Fruit fly (Drosophila melanogaster) ovary, adult (tissue): ENCODE data around the gene Pdss2.

Source experiments
- CG17801 ChIP-seq: fragments of 200-800 bp; optimal IDR thresholded peaks from 2 replicates; lab custom pipeline; 2019; ENCODE audit warnings: missing biosample characterization, mild to moderate bottlenecking, missing genetic modification characterization, moderate library complexity; ENCODE audit not compliant: partially characterized antibody

Gene Pdss2

DNA sequence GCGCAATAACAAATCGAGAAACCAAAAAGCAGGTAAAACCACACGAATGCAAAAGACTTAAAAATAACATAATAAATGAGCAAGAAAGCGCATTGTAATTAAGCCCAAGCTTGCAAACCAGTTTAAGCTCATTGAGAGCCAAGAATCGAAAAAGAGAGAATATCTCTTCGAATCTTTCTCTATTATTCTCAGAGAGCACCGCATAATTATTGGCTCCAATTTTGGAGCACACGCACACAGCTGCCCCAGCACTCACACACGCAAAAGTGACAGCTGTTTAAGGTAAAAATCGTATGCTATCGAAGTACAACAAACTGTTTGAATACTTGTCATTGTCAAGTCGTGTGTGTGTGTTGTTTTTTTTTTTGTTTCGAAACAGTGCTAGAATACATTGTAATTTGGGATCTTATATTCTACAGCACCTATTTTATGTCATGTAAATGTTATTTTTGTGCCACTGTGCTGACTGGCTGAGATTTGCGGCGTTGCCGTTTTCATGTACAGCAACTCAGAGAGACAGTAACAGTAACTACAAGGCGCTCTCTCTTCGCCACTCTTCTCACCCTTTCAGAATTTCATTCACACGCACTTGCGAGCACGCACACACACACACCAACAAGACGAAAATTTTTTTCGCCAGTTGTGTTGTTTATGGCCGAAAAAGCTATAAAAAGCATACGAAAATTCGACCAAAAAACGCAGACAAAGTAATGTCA lies 18.2 kb upstream of the Pdss2 start:
- no peak for TF ChIP-seq CG17801 (GFP tag; lab: Kevin White, UChicago)

DNA sequence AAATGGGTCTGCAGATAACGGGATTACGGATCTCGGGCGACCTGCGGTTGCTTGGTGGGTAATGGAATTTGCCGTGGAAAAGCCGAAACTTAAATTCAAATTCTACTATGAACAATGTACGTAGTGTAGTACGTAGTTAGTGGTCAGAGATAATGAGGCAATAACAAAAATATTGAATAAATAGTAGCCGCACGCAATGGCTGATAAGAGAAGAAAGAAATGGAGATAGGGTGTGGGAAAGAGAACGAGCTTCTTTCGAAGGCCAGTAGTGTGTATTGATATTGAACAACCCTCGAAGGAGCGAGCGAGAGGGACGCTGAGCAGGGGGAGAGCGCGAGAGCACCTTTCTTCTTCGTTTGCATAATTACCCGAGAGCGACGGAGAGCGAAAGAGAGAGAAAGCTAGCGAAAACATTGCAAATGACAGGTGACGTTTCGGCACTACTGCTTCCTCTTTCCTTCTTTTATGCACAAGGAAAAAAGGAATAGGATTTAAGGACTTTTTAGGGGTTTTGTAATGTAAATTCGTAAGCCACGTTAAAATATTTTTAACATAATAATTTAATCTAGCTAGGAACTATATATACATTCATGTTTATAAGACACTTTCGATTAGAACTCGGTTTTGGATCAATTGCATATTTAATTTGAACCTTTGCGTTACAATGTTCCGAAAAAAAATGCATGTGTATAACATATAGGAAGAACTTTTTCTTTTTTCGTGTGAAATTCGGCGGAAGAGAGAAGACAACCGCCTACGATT lies 16.7 kb upstream of the Pdss2 start:
- no peak for TF ChIP-seq CG17801 (GFP tag; lab: Kevin White, UChicago)

DNA sequence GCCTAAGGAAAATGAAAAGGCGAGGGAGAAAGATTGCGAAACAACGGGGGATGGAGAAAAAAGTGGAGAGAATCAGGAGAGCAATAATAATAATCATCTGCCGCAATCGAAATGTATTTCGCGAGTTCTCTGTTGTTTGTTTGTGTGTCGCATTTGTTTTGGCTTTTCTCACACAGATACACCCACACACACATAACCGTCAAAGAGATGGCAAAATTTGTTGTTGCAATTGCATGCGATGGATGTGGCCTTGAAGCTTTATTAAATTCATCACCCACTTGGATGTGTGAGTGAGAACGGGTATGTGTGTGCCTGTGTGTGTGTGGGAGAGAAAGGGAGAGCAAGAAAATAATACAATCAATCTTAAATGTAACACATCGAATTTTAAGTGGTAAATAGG lies 16.0 kb upstream of the Pdss2 start:
- TF ChIP-seq CG17801 (GFP tag; lab: Kevin White, UChicago) = no peak

DNA sequence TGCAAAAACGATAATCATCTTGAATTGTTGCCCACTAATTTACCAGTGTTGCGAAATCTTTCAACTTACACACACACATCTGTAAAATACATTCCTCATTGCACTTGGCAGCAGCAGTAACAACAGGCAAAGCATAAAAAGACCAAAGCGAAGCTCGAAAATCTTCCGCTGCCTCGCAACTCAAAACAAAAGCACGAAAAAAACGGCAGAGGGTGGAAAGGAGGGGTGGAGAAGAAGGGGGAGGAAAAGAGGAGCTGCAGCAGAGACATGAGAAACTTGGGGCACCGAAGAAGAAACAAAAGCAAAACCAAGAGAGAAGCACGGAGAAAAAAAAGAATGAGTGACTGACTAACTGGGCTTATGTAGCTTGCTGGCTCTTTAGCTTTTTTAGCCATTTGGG lies 14.2 kb upstream of the Pdss2 start:
- TF ChIP-seq CG17801 (GFP tag; lab: Kevin White, UChicago) = no peak

DNA sequence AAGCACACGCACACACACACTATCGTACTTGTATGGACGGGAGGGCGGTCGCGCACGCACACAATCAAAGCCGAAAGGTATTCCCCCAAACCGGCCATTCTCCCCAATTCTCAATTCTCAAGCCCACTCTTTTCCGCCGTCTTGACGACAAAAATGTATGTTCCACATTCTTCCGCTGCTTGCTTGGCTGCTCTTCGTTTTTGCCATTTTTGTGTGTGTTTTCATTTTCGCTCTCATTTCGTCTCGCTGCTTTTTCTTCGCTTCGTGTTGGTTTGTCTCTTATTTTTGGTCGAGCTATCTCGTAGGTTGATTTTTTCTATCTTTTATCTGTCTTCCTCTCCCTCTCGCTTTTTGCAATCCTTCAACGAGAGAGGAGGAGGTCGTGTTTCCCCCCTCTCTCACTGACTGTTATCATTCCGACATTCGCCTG lies 13.2 kb upstream of the Pdss2 start:
- no peak for TF ChIP-seq CG17801 (GFP tag; lab: Kevin White, UChicago)

DNA sequence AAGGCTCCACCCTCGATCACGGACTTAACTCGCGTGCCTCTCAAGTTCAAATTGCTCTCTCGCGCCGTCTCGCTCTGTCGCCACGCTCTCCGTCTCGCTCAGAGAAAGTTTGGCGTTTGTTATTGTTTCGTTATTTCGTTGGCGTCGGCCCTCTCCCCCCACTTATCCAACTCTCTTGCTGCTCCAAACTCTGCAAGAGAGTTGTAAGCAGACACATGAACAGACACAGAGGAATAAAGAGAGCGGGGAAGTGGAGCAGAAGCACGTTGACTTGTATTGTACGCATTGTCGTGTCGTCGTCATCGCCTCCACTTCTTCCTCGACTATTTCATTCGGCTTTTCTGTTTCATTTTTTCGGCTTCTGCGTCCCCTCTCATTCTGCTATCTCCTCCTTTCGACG lies 4.4 kb upstream of the Pdss2 start:
- no peak for TF ChIP-seq CG17801 (GFP tag; lab: Kevin White, UChicago)

DNA sequence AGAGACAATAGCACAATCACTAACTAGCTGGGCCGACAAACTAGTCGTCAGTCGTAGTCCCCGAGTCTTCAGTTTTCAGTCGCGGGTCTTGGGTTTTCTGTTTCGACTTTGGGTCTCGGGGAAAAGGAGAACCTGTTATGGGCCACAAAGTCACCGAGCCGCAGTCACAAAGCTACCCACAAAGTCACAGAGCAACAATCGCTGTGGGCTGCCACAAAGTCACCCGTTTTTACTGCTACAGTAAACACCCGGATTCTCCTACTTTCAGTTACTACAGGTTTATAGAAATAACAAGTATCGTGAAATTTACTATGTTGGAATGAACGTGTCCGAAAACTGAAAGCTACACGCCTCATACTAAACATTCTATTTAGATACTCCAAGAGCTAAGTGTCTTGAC lies 3.9 kb upstream of the Pdss2 start:
- no peak for TF ChIP-seq CG17801 (GFP tag; lab: Kevin White, UChicago)

DNA sequence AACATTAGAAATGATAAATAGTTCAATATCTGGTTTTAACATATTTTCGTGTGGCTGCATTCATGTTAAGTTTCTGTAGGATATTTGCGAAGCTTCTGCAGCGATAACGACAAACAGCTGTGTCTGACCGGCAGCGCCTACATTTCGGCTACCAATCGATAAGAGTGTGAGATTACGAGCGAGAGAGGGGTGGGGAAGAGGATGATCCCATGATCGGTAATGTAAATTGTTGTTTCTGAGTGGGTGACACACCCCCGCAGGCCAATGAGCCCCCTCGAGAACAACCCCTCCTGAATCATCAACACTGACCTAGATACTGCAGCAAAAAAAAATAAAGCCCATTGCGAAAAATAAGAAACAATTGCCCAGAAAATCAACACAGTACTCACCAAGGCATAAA lies 3.2 kb upstream of the Pdss2 start:
- no peak for TF ChIP-seq CG17801 (GFP tag; lab: Kevin White, UChicago)

DNA sequence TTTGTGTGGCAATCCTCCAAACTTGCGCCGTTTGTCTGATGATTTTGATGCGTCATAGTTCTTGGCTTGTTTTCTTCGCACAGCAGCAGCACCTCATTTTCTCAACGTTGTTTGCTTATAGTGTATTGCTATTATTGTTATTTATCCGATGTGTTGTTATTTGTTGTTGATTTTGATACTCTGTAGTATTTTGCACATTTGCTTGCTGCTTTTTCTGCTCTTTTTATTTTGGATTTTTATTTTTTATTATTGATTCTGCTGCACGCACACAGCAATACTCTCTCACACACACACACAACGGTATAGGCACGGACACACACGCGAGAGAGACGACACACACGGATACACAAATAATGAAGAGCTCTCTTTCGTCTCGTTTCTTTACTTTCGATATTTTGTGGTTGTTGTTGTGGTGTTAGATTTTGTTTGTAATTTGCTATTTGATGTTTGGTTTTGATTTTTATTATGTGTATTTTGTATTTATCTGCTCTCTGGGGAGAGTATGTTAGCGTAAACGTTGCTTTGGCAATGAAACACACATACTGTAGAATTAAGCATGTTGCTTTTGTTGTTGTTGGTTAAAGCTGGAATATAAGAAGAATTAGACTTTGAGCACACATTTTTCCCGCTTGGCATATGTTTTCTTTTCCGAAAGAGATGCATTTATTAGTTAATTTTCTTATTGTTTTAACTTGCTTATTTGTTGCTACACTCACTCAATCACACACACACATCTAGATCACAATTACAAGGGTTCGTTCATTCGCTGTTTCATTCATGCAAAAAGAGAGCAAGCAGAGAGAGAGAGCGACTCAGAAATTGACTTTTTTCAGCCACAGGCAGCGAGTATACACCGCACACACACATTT lies 2.5 kb upstream of the Pdss2 start:
- TF ChIP-seq CG17801 (GFP tag; lab: Kevin White, UChicago) = peak; percentile 63

DNA sequence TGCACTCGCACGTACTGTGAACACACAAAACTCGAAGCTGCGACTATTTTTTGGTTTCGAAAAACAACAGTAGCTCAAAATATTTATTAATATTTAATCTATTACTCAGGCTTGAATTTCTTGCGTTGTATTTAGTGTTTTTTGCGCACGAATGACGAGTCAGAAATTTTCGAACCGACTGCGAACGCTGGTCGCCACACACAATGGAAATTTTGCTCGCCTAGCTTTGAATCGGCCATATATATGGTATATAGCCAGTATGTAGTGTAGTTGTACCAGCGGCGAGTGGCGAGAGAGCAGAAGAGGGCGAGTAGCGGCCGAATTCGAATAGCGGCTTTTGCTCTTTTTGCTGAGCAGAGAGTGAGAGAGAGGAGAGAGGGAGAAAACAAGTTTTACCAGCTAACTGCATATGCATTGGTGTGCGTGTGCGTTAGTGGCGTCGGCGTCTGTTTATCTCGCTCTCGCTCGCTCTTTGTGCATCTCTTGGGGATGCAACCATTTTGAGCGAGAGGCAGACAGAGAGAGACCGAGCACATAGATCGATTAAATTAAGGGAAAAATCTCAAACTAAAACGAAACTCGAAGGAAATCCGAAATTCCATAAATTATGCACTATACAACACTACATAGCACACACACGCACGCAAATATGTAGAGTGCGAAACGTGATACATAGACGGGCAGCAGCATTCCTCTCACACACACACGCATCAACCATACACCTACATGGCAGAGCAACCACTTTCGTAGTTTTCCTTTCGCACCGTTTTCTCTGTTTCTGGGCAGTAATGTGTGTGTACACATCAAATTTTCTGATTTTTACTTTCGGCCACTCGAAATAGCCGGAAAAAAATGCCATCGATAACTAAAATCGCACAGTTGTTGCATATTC lies 1.4 kb upstream of the Pdss2 start:
- TF ChIP-seq CG17801 (GFP tag; lab: Kevin White, UChicago) = peak; percentile 25

DNA sequence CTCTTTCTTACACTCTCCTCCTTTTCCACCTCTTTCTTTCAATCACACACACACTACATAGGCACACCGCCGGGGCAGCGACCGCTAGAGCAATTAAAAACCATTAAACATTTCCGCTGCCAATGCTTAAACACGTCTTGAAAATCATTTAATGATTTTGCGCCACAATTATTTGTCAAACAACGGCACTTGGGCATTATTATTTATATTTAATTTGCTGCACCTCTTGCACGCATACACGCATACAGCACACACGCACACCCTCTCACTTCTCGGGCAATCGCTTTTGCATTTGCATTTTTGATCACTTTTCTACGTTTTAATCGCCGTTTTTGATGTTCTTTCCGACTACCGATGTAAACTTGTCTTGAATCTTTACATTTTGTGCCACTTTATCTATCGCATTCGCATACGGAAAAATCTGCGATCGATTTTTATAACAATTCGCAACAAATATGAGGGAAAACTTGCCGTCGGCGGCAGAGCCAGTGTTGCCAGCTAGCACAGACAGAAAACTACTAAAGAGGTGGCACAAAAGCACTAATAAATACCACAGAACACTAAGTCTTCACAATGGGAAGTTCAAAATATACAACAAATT lies 698 bp upstream of the Pdss2 start, which contains the start of gene skd:
Gene skd, minus strand, starts transcription at position 518 of the 601 bp plus-strand sequence.
- TF ChIP-seq CG17801 (GFP tag; lab: Kevin White, UChicago) = no peak

DNA sequence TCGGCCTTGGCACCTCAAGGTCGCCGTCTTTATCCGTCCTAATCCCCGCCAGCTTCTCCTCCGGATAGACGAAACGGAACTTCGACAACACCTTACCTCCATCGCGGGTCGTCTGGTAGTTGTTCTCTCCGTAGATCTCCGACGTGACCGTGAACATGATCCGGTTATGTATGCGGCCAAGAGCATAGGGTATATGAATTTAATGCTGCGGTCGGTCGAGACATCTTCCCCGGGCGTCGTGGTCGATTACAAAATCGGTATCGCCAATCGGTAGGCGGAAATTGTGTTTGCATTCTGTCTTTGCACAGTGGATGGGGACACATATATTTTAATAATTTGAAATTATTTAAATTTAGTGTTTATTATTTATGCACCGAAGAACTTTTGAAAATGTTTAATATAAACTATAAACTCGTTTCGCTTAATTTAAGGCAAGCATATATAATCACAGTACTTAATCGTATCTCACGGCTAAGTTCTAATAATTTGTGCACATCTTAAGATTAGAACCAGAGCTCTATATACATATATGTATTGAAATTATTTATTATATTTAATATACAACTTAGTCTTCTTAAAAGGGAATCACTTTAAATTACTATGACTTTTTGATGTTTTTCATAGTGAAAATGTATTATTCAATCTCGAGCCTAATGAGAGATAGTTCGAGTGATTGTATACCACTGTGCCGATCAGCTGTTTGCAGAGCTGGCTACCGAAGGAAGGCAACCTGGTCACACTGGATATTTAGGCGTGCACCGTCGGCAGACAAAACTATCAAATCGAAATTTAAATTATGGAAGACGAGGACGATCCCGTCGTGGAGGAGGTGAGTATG lies 3.6 kb downstream of the Pdss2 start, which contains the start of the genes CG10584 and Polr3E:
Gene CG10584, minus strand, starts transcription at position 268 of the 838 bp plus-strand sequence.
Gene Polr3E, plus strand, starts transcription at position 733 of the 838 bp plus-strand sequence.
- TF ChIP-seq CG17801 (GFP tag; lab: Kevin White, UChicago) = peak; percentile 91

DNA sequence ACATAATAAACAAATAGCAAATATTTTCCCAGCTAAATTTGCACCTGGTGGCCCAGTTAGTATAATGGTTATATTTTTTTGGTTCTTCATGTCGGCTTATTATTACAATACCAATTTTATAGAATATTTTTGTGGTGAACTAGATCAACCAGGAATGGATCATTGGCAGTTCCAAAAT lies 6.3 kb downstream of the Pdss2 start, which contains the start of gene CG10581:
Gene CG10581, minus strand, starts transcription at position 101 of the 178 bp plus-strand sequence.
- no peak for TF ChIP-seq CG17801 (GFP tag; lab: Kevin White, UChicago)
